Worm (Caenorhabditis elegans) whole organism, young adult: ENCODE measurements around the gene pah-1.

Source experiments
- F55B11.4 ChIP-seq: sonication (generic microtip); optimal IDR thresholded peaks from 2 replicates; lab custom pipeline; 2016; ENCODE audit warnings: missing compliant biosample characterization, missing genetic modification characterization, borderline replicate concordance; ENCODE audit not compliant: insufficient read depth
- ama-1 ChIP-seq, 3 experiments: fragments of 150-350 bp in 1 of 3; sonication (generic microtip) in 2 of 3; optimal IDR thresholded peaks; 2 replicates each; lab custom pipeline; 2014 to 2018; ENCODE audit warnings: missing biosample characterization in 2 of 3, missing genetic modification characterization in 2 of 3, missing genetic modification reagents in 2 of 3
- ceh-91 ChIP-seq: fragments of 200-800 bp; sonication (Bioruptor generic); IDR thresholded peaks from 2 replicates; pipeline ENCODE4 v1.3.6; 2022; ENCODE audit warnings: missing genetic modification reagents, missing genetic modification characterization, missing compliant biosample characterization
- lin-40 ChIP-seq: sonication (generic microtip); optimal IDR thresholded peaks from 2 replicates; lab custom pipeline; 2016; ENCODE audit warnings: missing genetic modification characterization, mild to moderate bottlenecking, missing compliant biosample characterization, missing genotype, missing genetic modification reagents
- lir-1 ChIP-seq: fragments of 200-800 bp; sonication (Bioruptor generic); conservative IDR thresholded peaks from 2 replicates; pipeline ENCODE4 v1.3.6; 2022; ENCODE audit warnings: missing genetic modification reagents, missing genetic modification characterization, missing compliant biosample characterization
- lsy-27 ChIP-seq: sonication (generic microtip); optimal IDR thresholded peaks from 2 replicates; lab custom pipeline; 2017; ENCODE audit warnings: missing genetic modification characterization, mild to moderate bottlenecking, missing compliant biosample characterization, antibody characterized with exemption, missing genotype, borderline replicate concordance; ENCODE audit not compliant: insufficient read depth
- madf-8 ChIP-seq: fragments of 200-800 bp; sonication (Bioruptor generic); conservative IDR thresholded peaks from 2 replicates; pipeline ENCODE4 v1.3.6; 2022; ENCODE audit warnings: missing genetic modification reagents, missing genetic modification characterization, missing compliant biosample characterization
- snpc-4 ChIP-seq, 5 experiments: fragments of 150-350 bp in 1 of 5; sonication (generic microtip) in 4 of 5; optimal IDR thresholded peaks; 2 replicates each; lab custom pipeline; 2014 to 2018; ENCODE audit warnings: missing genetic modification characterization in 5 of 5, missing biosample characterization in 3 of 5, antibody characterized with exemption in 2 of 5, mild to moderate bottlenecking in 2 of 5, missing compliant biosample characterization in 2 of 5, missing genotype in 2 of 5, moderate library complexity in 2 of 5, missing genetic modification reagents in 1 of 5
- somi-1 ChIP-seq: fragments of 200-800 bp; sonication (Bioruptor generic); optimal IDR thresholded peaks from 2 replicates; lab custom pipeline; 2018; ENCODE audit warnings: mild to moderate bottlenecking, missing genetic modification characterization, missing compliant biosample characterization
- unc-62 ChIP-seq: fragments of 150-350 bp; optimal IDR thresholded peaks from 2 replicates; lab custom pipeline; 2014; ENCODE audit warnings: missing biosample characterization, missing genetic modification reagents, missing genetic modification characterization

DNA sequence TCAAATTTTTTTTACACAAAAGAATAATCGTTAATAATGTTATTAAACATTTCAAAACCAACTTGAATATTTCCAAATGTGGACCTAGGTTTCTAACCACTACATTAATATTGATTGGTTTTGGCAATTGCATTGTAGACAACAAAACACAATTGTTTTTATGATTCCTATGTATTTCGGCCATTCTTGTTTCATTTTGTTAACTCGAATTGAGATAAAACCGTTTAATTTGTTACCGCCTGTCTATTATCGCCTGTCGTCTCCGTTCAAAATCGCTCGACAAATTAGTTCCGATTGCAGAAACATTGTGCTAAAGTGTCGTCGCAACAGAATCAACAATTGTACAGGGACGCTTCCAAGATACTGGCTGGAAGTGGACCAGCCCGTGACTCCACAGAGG lies 3.9 kb upstream of the pah-1 start, which contains the start of gene let-19:
- TF ChIP-seq lsy-27 (tag; lab: Kevin White, UChicago) (no peak), ama-1 (optimal IDR thresholded peaks at IDR 0.05; lab: Kevin White, UChicago) (no peak), ama-1 (GFP tag; optimal IDR thresholded peaks at IDR 0.05; lab: Kevin White, UChicago) (no peak), madf-8 (no peak), lin-40 (tag; lab: Kevin White, UChicago) (no peak), lir-1 (GFP tag; lab: Robert Waterston, UW) (no peak), snpc-4 (GFP tag; optimal IDR thresholded peaks at IDR 0.05; lab: Kevin White, UChicago) (no peak), snpc-4 (tag; optimal IDR thresholded peaks at IDR 0.05; lab: Kevin White, UChicago) (no peak), ceh-91 (GFP tag; lab: Robert Waterston, UW) (no peak), F55B11.4 (tag; lab: Kevin White, UChicago) (no peak), unc-62 (GFP tag; lab: Kevin White, UChicago) (no peak), somi-1 (no peak)
